Fruit fly (Drosophila melanogaster): Measurements from ENCODE around the gene CG34316.
A peak's percentile ranks its signal among the peaks of the same experiment; 100 is the strongest.

The CG34316 gene

dm6 chr3R:15225279-15225730 lies 5.1 kb upstream of the CG34316 start, which contains the start of the genes CG31344 and Caf1-55 (continued):
- peak; percentile 14 for TF ChIP-seq az2 (GFP tag; optimal IDR thresholded peaks at IDR 0.05)
- TF ChIP-seq CG16813 (GFP tag; IDR thresholded peaks at IDR 0.05; ENCODE audit: partially characterized antibody) = peak; percentile 71
- TF ChIP-seq CG17186 (GFP tag; optimal IDR thresholded peaks at IDR 0.05) = peak; percentile 3
- no peak for TF ChIP-seq jing (GFP tag; optimal IDR thresholded peaks at IDR 0.05)
- TF ChIP-seq Oaz (GFP tag; IDR thresholded peaks at IDR 0.05) = no peak
- peak; percentile 37 for TF ChIP-seq CG10267 (tag; optimal IDR thresholded peaks at IDR 0.05)
- TF ChIP-seq HLH3B (GFP tag; IDR thresholded peaks at IDR 0.05) = no peak
- TF ChIP-seq CG4617 (GFP tag; optimal IDR thresholded peaks at IDR 0.05; ENCODE audit: borderline replicate concordance) = peak; percentile 66
- peak; percentile 88 for TF ChIP-seq CG6791 (GFP tag; IDR thresholded peaks at IDR 0.05; ENCODE audit: partially characterized antibody)
- TF ChIP-seq ci (GFP tag; IDR thresholded peaks at IDR 0.05) = peak; percentile 17; the same call in 1 of the 3 replicates
- peak; percentile 70 for TF ChIP-seq Sin3A (optimal IDR thresholded peaks at IDR 0.05)
- TF ChIP-seq CG3847 (GFP tag; IDR thresholded peaks at IDR 0.05) = peak; percentile 38; the same call in 1 of the 2 replicates
- TF ChIP-seq row (GFP tag; IDR thresholded peaks at IDR 0.05) = peak; percentile 58

DNA sequence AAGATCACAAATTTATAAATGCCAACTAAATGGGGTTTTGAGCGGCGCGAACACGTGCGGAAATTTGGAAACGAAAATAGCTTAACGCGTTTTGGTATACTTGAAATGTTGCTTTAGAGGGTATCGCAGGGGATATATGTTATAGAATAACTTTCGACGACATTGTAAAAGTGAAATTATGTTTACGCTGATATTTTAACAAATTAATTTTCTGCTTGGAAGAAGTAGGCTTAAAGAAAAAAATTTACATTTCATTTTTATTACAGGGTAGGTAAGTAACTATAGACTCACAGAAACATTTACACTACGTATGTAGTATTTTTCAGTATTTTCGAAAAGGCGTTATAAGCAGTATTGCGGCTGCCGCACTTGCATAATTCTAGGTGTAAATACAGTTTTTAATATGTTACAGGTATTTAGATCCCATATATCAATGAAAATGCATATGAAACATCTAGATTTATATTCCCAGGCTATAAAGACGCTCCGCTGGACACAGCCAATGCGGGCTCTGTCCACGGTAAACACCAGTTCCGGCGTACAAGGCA lies 982 bp upstream of the CG34316 start, which contains the start of the genes Art3 and mRpS10:
Art3 (minus strand) TSS at position 80 of the 548 bp plus-strand sequence.
mRpS10 (plus strand) TSS at position 337 of the 548 bp plus-strand sequence.
- peak; percentile 100 for TF ChIP-seq CG9817 (tag; optimal IDR thresholded peaks at IDR 0.05)
- peak; percentile 100 for TF ChIP-seq YL-1 (GFP tag; optimal IDR thresholded peaks at IDR 0.05)
- peak; percentile 100 for TF ChIP-seq CG2875 (GFP tag; optimal IDR thresholded peaks at IDR 0.05)
- peak; percentile 100 for TF ChIP-seq CG7372 (GFP tag; IDR thresholded peaks at IDR 0.05)
- TF ChIP-seq HmgZ (tag; optimal IDR thresholded peaks at IDR 0.05) = peak; percentile 100
- peak; percentile 100 for TF ChIP-seq ac (GFP tag; optimal IDR thresholded peaks at IDR 0.05)
- TF ChIP-seq BEAF-32 (GFP tag; optimal IDR thresholded peaks at IDR 0.05) = peak; percentile 52
- TF ChIP-seq Vsx1 (GFP tag; optimal IDR thresholded peaks at IDR 0.05) = peak; percentile 99
- TF ChIP-seq NFAT (GFP tag; IDR thresholded peaks at IDR 0.05) = peak; percentile 100
- TF ChIP-seq Nf-YB (GFP tag; optimal IDR thresholded peaks at IDR 0.05) = peak; percentile 94
- no peak for TF ChIP-seq CG17568 (GFP tag; optimal IDR thresholded peaks at IDR 0.05)
- TF ChIP-seq CG10366 (GFP tag; IDR thresholded peaks at IDR 0.05) = peak; percentile 100
- peak; percentile 99 for TF ChIP-seq HmgD (GFP tag; optimal IDR thresholded peaks at IDR 0.05)
- peak; percentile 99 for TF ChIP-seq Ravus (GFP tag; IDR thresholded peaks at IDR 0.05)
- TF ChIP-seq toy (GFP tag; IDR thresholded peaks at IDR 0.05) = peak; percentile 100
- peak; percentile 100 for TF ChIP-seq CG13894 (tag; optimal IDR thresholded peaks at IDR 0.05)
- TF ChIP-seq Sox100B (GFP tag; optimal IDR thresholded peaks at IDR 0.05) = peak; percentile 100
- TF ChIP-seq ATbp (GFP tag; optimal IDR thresholded peaks at IDR 0.05) = peak; percentile 99
- peak; percentile 100 for TF ChIP-seq CG13775 (GFP tag; optimal IDR thresholded peaks at IDR 0.05)
- peak; percentile 100 for TF ChIP-seq Xrp1 (GFP tag; IDR thresholded peaks at IDR 0.05)
- peak; percentile 99 for TF ChIP-seq onecut (GFP tag; IDR thresholded peaks at IDR 0.05)
- TF ChIP-seq ham (GFP tag; IDR thresholded peaks at IDR 0.05) = peak; percentile 100
- TF ChIP-seq ftz-f1 (GFP tag; optimal IDR thresholded peaks at IDR 0.05) = peak; percentile 94
- TF ChIP-seq CG32532 (GFP tag; IDR thresholded peaks at IDR 0.05) = peak; percentile 100
- peak; percentile 69 to 88 for TF ChIP-seq insv (GFP tag; optimal IDR thresholded peaks at IDR 0.05)
- TF ChIP-seq pan (optimal IDR thresholded peaks at IDR 0.05) = peak in 1 of 2 experiments; percentile 82
- TF ChIP-seq pan (GFP tag; optimal IDR thresholded peaks at IDR 0.05 in 1 of 2, IDR thresholded peaks at IDR 0.05 in 1 of 2) = peak; percentile 84 to 100
- TF ChIP-seq Kr (GFP tag; optimal IDR thresholded peaks at IDR 0.05) = peak; percentile 97
- TF ChIP-seq fd102C (GFP tag; optimal IDR thresholded peaks at IDR 0.05) = peak; percentile 99
- TF ChIP-seq ro (GFP tag; IDR thresholded peaks at IDR 0.05) = peak; percentile 100
- peak; percentile 99 for TF ChIP-seq CG7357 (GFP tag; IDR thresholded peaks at IDR 0.05)
- no peak for TF ChIP-seq CG2129 (GFP tag; IDR thresholded peaks at IDR 0.05; ENCODE audit: partially characterized antibody)
- peak; percentile 94 for TF ChIP-seq CG5180 (GFP tag; optimal IDR thresholded peaks at IDR 0.05)
- TF ChIP-seq CG13424 (tag; optimal IDR thresholded peaks at IDR 0.05) = peak; percentile 100
- TF ChIP-seq CG9932 (GFP tag; IDR thresholded peaks at IDR 0.05) = peak; percentile 100
- peak; percentile 99 for TF ChIP-seq CG12155 (GFP tag; optimal IDR thresholded peaks at IDR 0.05)

Data from whole organism, embryonic.